ENCODE assay signal across 8 worm cellular contexts in the genomic region with DNA sequence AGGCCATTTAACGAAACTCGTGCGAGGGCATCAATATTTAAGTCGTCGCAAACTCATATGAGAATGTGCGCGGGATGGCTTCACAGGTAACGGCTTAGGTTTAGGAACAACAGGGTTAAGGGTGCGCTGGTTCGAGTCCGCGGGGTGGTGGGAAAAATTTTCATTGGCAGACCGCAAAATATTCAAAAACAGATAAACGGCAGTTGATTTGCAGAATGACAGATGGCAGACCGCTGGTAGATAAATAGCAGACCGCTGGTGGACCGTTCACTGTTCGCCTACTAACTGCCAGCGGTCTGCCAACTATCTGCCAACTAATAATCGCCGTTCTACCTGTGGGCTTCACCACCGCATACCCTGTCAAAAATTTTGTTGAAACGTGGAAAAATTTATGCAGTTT.
TF ChIP-seq lines count a peak whose summit lies in the region.

No protein-coding gene starts in this region.

TF ChIP-seq in whole organism, L1 larva, 84 proteins besides CTCF, POLR2A, EP300 and RAD21:
- TF ChIP-seq grh-1 (GFP tag; IDR thresholded peaks at IDR 0.05; lab: Robert Waterston, UW): peak; percentile 37
- 0 out of 2 replicates have a peak, but pooled peaks have one; percentile 12 for TF ChIP-seq unc-98 (GFP tag; IDR thresholded peaks at IDR 0.05; lab: Robert Waterston, UW)
- TF ChIP-seq skn-1 (tag; optimal IDR thresholded peaks at IDR 0.05; lab: Kevin White, UChicago): no peak
- TF ChIP-seq nhr-85 (tag; lab: Kevin White, UChicago): peak; percentile 72
- TF ChIP-seq lin-14 (GFP tag; optimal IDR thresholded peaks at IDR 0.05; lab: Kevin White, UChicago): no peak
- peak; percentile 71 for TF ChIP-seq nhr-47 (tag; optimal IDR thresholded peaks at IDR 0.05; lab: Kevin White, UChicago)
- 0 out of 2 replicates have a peak, but pooled peaks have one; percentile 34 for TF ChIP-seq ets-5 (GFP tag; IDR thresholded peaks at IDR 0.05; lab: Robert Waterston, UW)
- TF ChIP-seq lin-15B (tag; optimal IDR thresholded peaks at IDR 0.05; lab: Kevin White, UChicago): no peak
- TF ChIP-seq nhr-19 (GFP tag; conservative IDR thresholded peaks at IDR 0.05; lab: Robert Waterston, UW): 0 out of 2 replicates have a peak, but pooled peaks have one; percentile 34

TF ChIP-seq in whole organism, L3 larva, 47 proteins besides CTCF, POLR2A, EP300 and RAD21:
- TF ChIP-seq mml-1 (tag; optimal IDR thresholded peaks at IDR 0.05; lab: Kevin White, UChicago) (no peak), skn-1 (tag; optimal IDR thresholded peaks at IDR 0.05; lab: Kevin White, UChicago) (no peak), mdl-1 (tag; optimal IDR thresholded peaks at IDR 0.05; lab: Kevin White, UChicago) (no peak), fkh-2 (tag; optimal IDR thresholded peaks at IDR 0.05; lab: Kevin White, UChicago) (peak; percentile 10), zag-1 (tag; optimal IDR thresholded peaks at IDR 0.05; lab: Kevin White, UChicago) (no peak)

TF ChIP-seq in whole organism, L4 larva, 104 proteins besides CTCF, POLR2A, EP300 and RAD21 (continues in another document):
- peak; percentile 57; the same call in 1 of the 2 replicates for TF ChIP-seq lin-29 (GFP tag; IDR thresholded peaks at IDR 0.05; lab: Robert Waterston, UW)
- TF ChIP-seq lin-15B (tag; optimal IDR thresholded peaks at IDR 0.05; lab: Kevin White, UChicago): no peak
- TF ChIP-seq hlh-11 (tag; optimal IDR thresholded peaks at IDR 0.05; lab: Kevin White, UChicago): no peak
- TF ChIP-seq snpc-1.2 (GFP tag; IDR thresholded peaks at IDR 0.05; lab: Robert Waterston, UW): peak; percentile 65
- TF ChIP-seq nhr-237 (tag; optimal IDR thresholded peaks at IDR 0.05; lab: Kevin White, UChicago): no peak
- no peak for TF ChIP-seq egl-27 (tag; optimal IDR thresholded peaks at IDR 0.05; lab: Kevin White, UChicago)
- TF ChIP-seq daf-8 (GFP tag; IDR thresholded peaks at IDR 0.05; lab: Robert Waterston, UW): 0 out of 2 replicates have a peak, but pooled peaks have one; percentile 61
- no peak for TF ChIP-seq pqm-1 (tag; optimal IDR thresholded peaks at IDR 0.05; lab: Kevin White, UChicago)
- peak; percentile 46 for TF ChIP-seq lir-3 (tag; optimal IDR thresholded peaks at IDR 0.05; lab: Kevin White, UChicago)
- TF ChIP-seq ceh-32 (tag; optimal IDR thresholded peaks at IDR 0.05; lab: Kevin White, UChicago; ENCODE audit: poor library complexity): no peak
- no peak for TF ChIP-seq lin-1 (GFP tag; IDR thresholded peaks at IDR 0.05; lab: Robert Waterston, UW)

TF ChIP-seq in whole organism, early embryonic, 17 proteins besides CTCF, POLR2A, EP300 and RAD21 (continues in another document):
- peak; percentile 62 for TF ChIP-seq aly-1 (tag; optimal IDR thresholded peaks at IDR 0.05; lab: Kevin White, UChicago)
- no peak for TF ChIP-seq hnd-1 (tag; optimal IDR thresholded peaks at IDR 0.05; lab: Kevin White, UChicago)
- peak; percentile 40 for TF ChIP-seq ceh-13 (GFP tag; optimal IDR thresholded peaks at IDR 0.05; lab: Kevin White, UChicago)
- TF ChIP-seq F13C5.2 (tag; optimal IDR thresholded peaks at IDR 0.05; lab: Kevin White, UChicago): no peak
- TF ChIP-seq ceh-36 (tag; optimal IDR thresholded peaks at IDR 0.05; lab: Kevin White, UChicago): no peak
- no peak for TF ChIP-seq ama-1 (optimal IDR thresholded peaks at IDR 0.05; lab: Kevin White, UChicago)
- TF ChIP-seq hmg-4 (GFP tag; optimal IDR thresholded peaks at IDR 0.05; lab: Kevin White, UChicago): no peak
- peak; percentile 74 for TF ChIP-seq sea-1 (GFP tag; conservative IDR thresholded peaks at IDR 0.05; lab: Robert Waterston, UW)
- TF ChIP-seq flt-1 (GFP tag; IDR thresholded peaks at IDR 0.05; lab: Robert Waterston, UW): peak; percentile 40; the same call in 1 of the 2 replicates
- TF ChIP-seq hmbx-1 (tag; optimal IDR thresholded peaks at IDR 0.05; lab: Kevin White, UChicago): no peak
- 0 out of 2 replicates have a peak, but pooled peaks have one; percentile 58 for TF ChIP-seq scrt-1 (GFP tag; IDR thresholded peaks at IDR 0.05; lab: Robert Waterston, UW)
- TF ChIP-seq tbx-37 (GFP tag; conservative IDR thresholded peaks at IDR 0.05; lab: Robert Waterston, UW): no peak

TF ChIP-seq in whole organism, late embryonic, 69 proteins besides CTCF, POLR2A, EP300 and RAD21 (continues in another document):
- TF ChIP-seq fax-1 (tag; optimal IDR thresholded peaks at IDR 0.05; lab: Kevin White, UChicago) (no peak), unc-3 (GFP tag; conservative IDR thresholded peaks at IDR 0.05; lab: Robert Waterston, UW) (no peak), unc-3 (tag; optimal IDR thresholded peaks at IDR 0.05; lab: Kevin White, UChicago) (no peak), ama-1 (optimal IDR thresholded peaks at IDR 0.05; lab: Kevin White, UChicago) (no peak), rnt-1 (tag; optimal IDR thresholded peaks at IDR 0.05; lab: Kevin White, UChicago) (peak; percentile 67), pag-3 (tag; optimal IDR thresholded peaks at IDR 0.05; lab: Kevin White, UChicago; ENCODE audit: borderline replicate concordance) (no peak), pax-1 (tag; optimal IDR thresholded peaks at IDR 0.05; lab: Kevin White, UChicago) (no peak), ceh-19 (GFP tag; optimal IDR thresholded peaks at IDR 0.05; lab: Kevin White, UChicago) (no peak), hlh-13 (GFP tag; optimal IDR thresholded peaks at IDR 0.05; lab: Kevin White, UChicago) (peak; percentile 6), dmd-4 (tag; optimal IDR thresholded peaks at IDR 0.05; lab: Kevin White, UChicago; ENCODE audit: borderline replicate concordance) (no peak), ceh-6 (GFP tag; optimal IDR thresholded peaks at IDR 0.05; lab: Kevin White, UChicago) (peak; percentile 28), ttx-3 (tag; optimal IDR thresholded peaks at IDR 0.05; lab: Kevin White, UChicago) (no peak), ceh-48 (tag; optimal IDR thresholded peaks at IDR 0.05; lab: Kevin White, UChicago) (no peak)

TF ChIP-seq in whole organism, midembryonic, 9 proteins besides CTCF, POLR2A, EP300 and RAD21:
- TF ChIP-seq tab-1 (GFP tag; IDR thresholded peaks at IDR 0.05; lab: Robert Waterston, UW) (peak; percentile 75), ref-1 (GFP tag; conservative IDR thresholded peaks at IDR 0.05; lab: Robert Waterston, UW) (peak; percentile 43), T22C8.4 (GFP tag; IDR thresholded peaks at IDR 0.05; lab: Robert Waterston, UW) (peak; percentile 54), cog-1 (tag; optimal IDR thresholded peaks at IDR 0.05; lab: Kevin White, UChicago) (no peak), ztf-29 (GFP tag; IDR thresholded peaks at IDR 0.05; lab: Robert Waterston, UW) (no peak), klf-2 (GFP tag; conservative IDR thresholded peaks at IDR 0.05; lab: Robert Waterston, UW) (no peak), flt-1 (GFP tag; IDR thresholded peaks at IDR 0.05; lab: Robert Waterston, UW) (no peak), med-1 (GFP tag; optimal IDR thresholded peaks at IDR 0.05; lab: Kevin White, UChicago; ENCODE audit: insufficient read depth) (no peak), ztf-23 (GFP tag; IDR thresholded peaks at IDR 0.05; lab: Robert Waterston, UW) (no peak)

TF ChIP-seq in whole organism, mixed stage, embryonic, 35 proteins besides CTCF, POLR2A, EP300 and RAD21 (continues in another document):
- TF ChIP-seq sptf-1 (tag; optimal IDR thresholded peaks at IDR 0.05; lab: Kevin White, UChicago) (no peak), lin-32 (GFP tag; optimal IDR thresholded peaks at IDR 0.05; lab: Kevin White, UChicago) (no peak), bed-3 (GFP tag; optimal IDR thresholded peaks at IDR 0.05; lab: Kevin White, UChicago) (no peak), lsy-2 (tag; optimal IDR thresholded peaks at IDR 0.05; lab: Kevin White, UChicago) (no peak), mep-1 (tag; optimal IDR thresholded peaks at IDR 0.05; lab: Kevin White, UChicago) (no peak), ceh-43 (GFP tag; optimal IDR thresholded peaks at IDR 0.05; lab: Kevin White, UChicago) (no peak), ceh-83 (GFP tag; optimal IDR thresholded peaks at IDR 0.05; lab: Kevin White, UChicago) (peak; percentile 34), ztf-11 (tag; optimal IDR thresholded peaks at IDR 0.05; lab: Kevin White, UChicago) (no peak), ces-1 (GFP tag; optimal IDR thresholded peaks at IDR 0.05; lab: Kevin White, UChicago) (no peak), mls-2 (tag; optimal IDR thresholded peaks at IDR 0.05; lab: Kevin White, UChicago) (no peak), unc-39 (tag; optimal IDR thresholded peaks at IDR 0.05; lab: Kevin White, UChicago) (peak; percentile 46), elt-3 (tag; optimal IDR thresholded peaks at IDR 0.05; lab: Kevin White, UChicago) (no peak), pha-4 (tag; optimal IDR thresholded peaks at IDR 0.05; lab: Kevin White, UChicago) (no peak), elt-1 (tag; optimal IDR thresholded peaks at IDR 0.05; lab: Kevin White, UChicago; ENCODE audit: borderline replicate concordance, insufficient read depth) (no peak), M03D4.4 (tag; optimal IDR thresholded peaks at IDR 0.05; lab: Kevin White, UChicago) (no peak), cnd-1 (tag; optimal IDR thresholded peaks at IDR 0.05; lab: Kevin White, UChicago) (peak; percentile 36), tbx-8 (GFP tag; optimal IDR thresholded peaks at IDR 0.05; lab: Kevin White, UChicago) (no peak)

TF ChIP-seq in whole organism, young adult, 124 proteins besides CTCF, POLR2A, EP300 and RAD21 (continues in another document):
- peak; percentile 24; the same call in 1 of the 2 replicates for TF ChIP-seq D2030.7 (GFP tag; IDR thresholded peaks at IDR 0.05; lab: Robert Waterston, UW)
- TF ChIP-seq bed-1 (GFP tag; IDR thresholded peaks at IDR 0.05; lab: Robert Waterston, UW): peak; percentile 97
- TF ChIP-seq nhr-120 (GFP tag; IDR thresholded peaks at IDR 0.05; lab: Robert Waterston, UW): peak; percentile 95; the same call in 1 of the 2 replicates
- no peak for TF ChIP-seq ceh-100 (GFP tag; IDR thresholded peaks at IDR 0.05; lab: Robert Waterston, UW)
- TF ChIP-seq ztf-18 (tag; optimal IDR thresholded peaks at IDR 0.05; lab: Kevin White, UChicago): peak; percentile 87
- TF ChIP-seq ztf-3 (GFP tag; optimal IDR thresholded peaks at IDR 0.05; lab: Kevin White, UChicago): no peak
- peak; percentile 1 for TF ChIP-seq F49E8.2 (tag; optimal IDR thresholded peaks at IDR 0.05; lab: Kevin White, UChicago; ENCODE audit: insufficient read depth)
- TF ChIP-seq hlh-12 (tag; optimal IDR thresholded peaks at IDR 0.05; lab: Kevin White, UChicago): peak; percentile 53
- peak; percentile 22 for TF ChIP-seq him-1 (tag; optimal IDR thresholded peaks at IDR 0.05; lab: Kevin White, UChicago)
- peak; percentile 43 for TF ChIP-seq hrde-1 (tag; optimal IDR thresholded peaks at IDR 0.05; lab: Kevin White, UChicago; ENCODE audit: borderline replicate concordance)
- TF ChIP-seq atf-7 (tag; optimal IDR thresholded peaks at IDR 0.05; lab: Kevin White, UChicago): no peak
- peak; percentile 69; the same call in 1 of the 2 replicates for TF ChIP-seq egl-44 (GFP tag; IDR thresholded peaks at IDR 0.05; lab: Robert Waterston, UW)
- TF ChIP-seq somi-1 (GFP tag; optimal IDR thresholded peaks at IDR 0.05; lab: Kevin White, UChicago): no peak
- no peak for TF ChIP-seq Y79H2A.3 (GFP tag; conservative IDR thresholded peaks at IDR 0.05; lab: Robert Waterston, UW)
- TF ChIP-seq F22D6.2 (tag; optimal IDR thresholded peaks at IDR 0.05; lab: Kevin White, UChicago): no peak
- no peak for TF ChIP-seq dpff-1 (tag; optimal IDR thresholded peaks at IDR 0.05; lab: Kevin White, UChicago)
- TF ChIP-seq B0261.1 (tag; optimal IDR thresholded peaks at IDR 0.05; lab: Kevin White, UChicago): peak; percentile 24
- peak; percentile 24 for TF ChIP-seq die-1 (tag; optimal IDR thresholded peaks at IDR 0.05; lab: Kevin White, UChicago)
